Fruit fly (Drosophila melanogaster) whole organism, embryonic: ENCODE results near the gene ens.

Source experiments
- Atf-2 ChIP-seq: fragments of 200-800 bp; sonication (Bioruptor generic); optimal IDR thresholded peaks from 2 replicates; lab custom pipeline; 2016; ENCODE audit warnings: missing biosample characterization, missing genetic modification characterization
- C15 ChIP-seq: fragments of 200-800 bp; sonication (Bioruptor generic); IDR thresholded peaks from 3 replicates; pipeline ENCODE4 v1.3.6; 2022; ENCODE audit warnings: missing biosample characterization, missing genetic modification characterization
- CG10366 ChIP-seq: fragments of 200-800 bp; sonication (Bioruptor generic); IDR thresholded peaks from 2 replicates; pipeline ENCODE4 v1.3.6; 2022; ENCODE audit warnings: missing biosample characterization, missing genetic modification characterization
- CG10959 ChIP-seq: fragments of 200-800 bp; sonication (Bioruptor generic); IDR thresholded peaks from 2 replicates; pipeline ENCODE4 v1.3.6; 2022; ENCODE audit warnings: missing biosample characterization, missing genetic modification characterization
- CG11696 ChIP-seq: fragments of 200-800 bp; sonication (Bioruptor generic); IDR thresholded peaks from 2 replicates; pipeline ENCODE4 v1.3.6; 2022; ENCODE audit warnings: missing biosample characterization, missing genetic modification characterization
- CG30020 ChIP-seq: fragments of 200-800 bp; optimal IDR thresholded peaks from 2 replicates; lab custom pipeline; 2019; ENCODE audit warnings: missing biosample characterization, mild to moderate bottlenecking, missing genetic modification characterization, moderate library complexity
- CG32767 ChIP-seq: fragments of 200-800 bp; sonication (Bioruptor generic); IDR thresholded peaks from 2 replicates; pipeline ENCODE4 v1.3.6; 2022; ENCODE audit warnings: missing biosample characterization, missing genetic modification characterization
- CG3407 ChIP-seq: fragments of 200-800 bp; sonication (Bioruptor generic); optimal IDR thresholded peaks from 2 replicates; lab custom pipeline; 2018; ENCODE audit warnings: missing biosample characterization, mild to moderate bottlenecking, missing genetic modification characterization
- CG42726 ChIP-seq: fragments of 200-800 bp; sonication (Bioruptor generic); IDR thresholded peaks from 2 replicates; pipeline ENCODE4 v1.3.6; 2022; ENCODE audit warnings: missing biosample characterization, missing genetic modification characterization; ENCODE audit not compliant: partially characterized antibody
- CG4820 ChIP-seq: fragments of 200-800 bp; sonication (Bioruptor generic); optimal IDR thresholded peaks from 3 replicates; lab custom pipeline; 2016; ENCODE audit warnings: missing biosample characterization, missing genetic modification characterization
- CG5953 ChIP-seq: fragments of 200-800 bp; sonication (Bioruptor generic); IDR thresholded peaks from 2 replicates; pipeline ENCODE4 v1.3.6; 2022; ENCODE audit warnings: missing biosample characterization, missing genetic modification characterization
- CG6254 ChIP-seq: fragments of 200-800 bp; sonication (Bioruptor generic); optimal IDR thresholded peaks from 3 replicates; lab custom pipeline; 2017; ENCODE audit warnings: mild to moderate bottlenecking, missing biosample characterization, missing genetic modification reagents, missing genetic modification characterization
- CG6813 ChIP-seq: fragments of 200-800 bp; sonication (Bioruptor generic); optimal IDR thresholded peaks from 2 replicates; lab custom pipeline; 2017; ENCODE audit warnings: missing biosample characterization, missing genetic modification characterization, mild to moderate bottlenecking, moderate library complexity, missing genetic modification reagents
- CG8359 ChIP-seq: fragments of 200-800 bp; sonication (Bioruptor generic); optimal IDR thresholded peaks from 2 replicates; lab custom pipeline; 2017; ENCODE audit warnings: missing biosample characterization, mild to moderate bottlenecking, missing genetic modification characterization, borderline replicate concordance
- CG8478 ChIP-seq: fragments of >200 bp; optimal IDR thresholded peaks from 2 replicates; lab custom pipeline; 2018
- Camta ChIP-seq: fragments of 200-800 bp; sonication (Bioruptor generic); optimal IDR thresholded peaks from 2 replicates; lab custom pipeline; 2016; ENCODE audit warnings: missing biosample characterization, missing genetic modification characterization
- Dek ChIP-seq: fragments of 200-800 bp; sonication (Bioruptor generic); optimal IDR thresholded peaks from 3 replicates; lab custom pipeline; 2019; ENCODE audit warnings: missing biosample characterization, mild to moderate bottlenecking, missing genetic modification characterization, moderate library complexity
- Dll ChIP-seq: fragments of 200-800 bp; sonication (Bioruptor generic); IDR thresholded peaks from 4 replicates; pipeline ENCODE4 v1.3.6; 2022; ENCODE audit warnings: missing biosample characterization, missing genetic modification characterization; ENCODE audit not compliant: partially characterized antibody
- Eip74EF ChIP-seq, 2 experiments: fragments of 200-800 bp in 1 of 2; fragments of >200 bp in 1 of 2; sonication (Bioruptor generic) in 1 of 2; optimal IDR thresholded peaks; 2 replicates each; lab custom pipeline; 2017 to 2019; ENCODE audit warnings: missing biosample characterization in 2 of 2, missing genetic modification characterization in 2 of 2, mild to moderate bottlenecking in 1 of 2, moderate library complexity in 1 of 2
- Fer3 ChIP-seq: fragments of 200-800 bp; sonication (Bioruptor generic); optimal IDR thresholded peaks from 2 replicates; lab custom pipeline; 2018; ENCODE audit warnings: missing biosample characterization, mild to moderate bottlenecking, missing genetic modification characterization, moderate library complexity
- H2.0 ChIP-seq: fragments of 200-800 bp; sonication (Bioruptor generic); IDR thresholded peaks from 2 replicates; pipeline ENCODE4 v1.3.6; 2022; ENCODE audit warnings: missing biosample characterization, missing genetic modification characterization
- HHEX ChIP-seq: fragments of 200-800 bp; sonication (Bioruptor generic); optimal IDR thresholded peaks from 3 replicates; lab custom pipeline; 2017; ENCODE audit warnings: missing biosample characterization, mild to moderate bottlenecking, missing genetic modification characterization, missing genetic modification reagents
- Hr3 ChIP-seq: fragments of 200-800 bp; sonication (Bioruptor generic); optimal IDR thresholded peaks from 3 replicates; lab custom pipeline; 2016; ENCODE audit warnings: missing biosample characterization, missing genetic modification characterization
- Hr39 ChIP-seq: fragments of >200 bp; optimal IDR thresholded peaks from 2 replicates; lab custom pipeline; 2017
- Lim3 ChIP-seq: fragments of 200-800 bp; sonication (Bioruptor generic); IDR thresholded peaks from 2 replicates; pipeline ENCODE4 v1.3.6; 2022; ENCODE audit warnings: missing biosample characterization, missing genetic modification characterization
- MESR4 ChIP-seq: fragments of 200-800 bp; sonication (Bioruptor generic); optimal IDR thresholded peaks from 2 replicates; lab custom pipeline; 2018; ENCODE audit warnings: missing biosample characterization, mild to moderate bottlenecking, missing genetic modification characterization, moderate library complexity
- Med ChIP-seq: fragments of 200-800 bp; sonication (Bioruptor generic); peaks from one replicate; lab custom pipeline; 2016; ENCODE audit warnings: missing biosample characterization, missing genetic modification characterization, mild to moderate bottlenecking, inconsistent platforms, moderate library complexity
- Ravus ChIP-seq: fragments of 200-800 bp; sonication (Bioruptor generic); IDR thresholded peaks from 2 replicates; pipeline ENCODE4 v1.3.6; 2022; ENCODE audit warnings: missing biosample characterization, missing genetic modification characterization
- aop ChIP-seq: fragments of 200-800 bp; sonication (Bioruptor generic); IDR thresholded peaks from 2 replicates; pipeline ENCODE4 v1.3.6; 2022; ENCODE audit warnings: missing biosample characterization, missing genetic modification characterization
- btn ChIP-seq: fragments of 200-800 bp; sonication (Bioruptor generic); optimal IDR thresholded peaks from 2 replicates; lab custom pipeline; 2016; ENCODE audit warnings: missing biosample characterization, missing genetic modification characterization
- corto ChIP-seq: fragments of 200-800 bp; sonication (Bioruptor generic); optimal IDR thresholded peaks from 2 replicates; lab custom pipeline; 2016; ENCODE audit warnings: missing biosample characterization, mild to moderate bottlenecking, missing genetic modification characterization, moderate library complexity
- cwo ChIP-seq: fragments of 200-800 bp; sonication (Bioruptor generic); optimal IDR thresholded peaks from 3 replicates; lab custom pipeline; 2017; ENCODE audit warnings: missing biosample characterization, missing genetic modification characterization, mild to moderate bottlenecking, moderate library complexity, missing genetic modification reagents
- dmrt11E ChIP-seq: fragments of 200-800 bp; sonication (Bioruptor generic); optimal IDR thresholded peaks from 3 replicates; lab custom pipeline; 2018; ENCODE audit warnings: missing biosample characterization, mild to moderate bottlenecking, missing genetic modification characterization, moderate library complexity
- dmrt99B ChIP-seq: fragments of 200-800 bp; sonication (Bioruptor generic); optimal IDR thresholded peaks from 2 replicates; lab custom pipeline; 2018; ENCODE audit warnings: missing biosample characterization, mild to moderate bottlenecking, missing genetic modification characterization, moderate library complexity
- eve ChIP-seq, 2 experiments: fragments of >200 bp; optimal IDR thresholded peaks; 2 replicates each; lab custom pipeline; 2017; ENCODE audit warnings: missing biosample characterization in 2 of 2, missing genetic modification characterization in 2 of 2
- fu2 ChIP-seq: fragments of 200-800 bp; sonication (Bioruptor generic); optimal IDR thresholded peaks from 2 replicates; lab custom pipeline; 2016; ENCODE audit warnings: missing biosample characterization, missing genetic modification characterization
- gcm ChIP-seq: fragments of 200-800 bp; sonication (Bioruptor generic); optimal IDR thresholded peaks from 2 replicates; lab custom pipeline; 2019; ENCODE audit warnings: missing biosample characterization, mild to moderate bottlenecking, missing genetic modification characterization, moderate library complexity
- hkb ChIP-seq, 2 experiments: fragments of 200-800 bp in 1 of 2; fragments of >200 bp in 1 of 2; sonication (Bioruptor generic) in 1 of 2; IDR thresholded peaks in 1 of 2; optimal IDR thresholded peaks in 1 of 2; 2 replicates each; pipeline versions ENCODE4 v1.3.6 to Lab custom; 2017 to 2022; ENCODE audit warnings: missing biosample characterization in 1 of 2, missing genetic modification characterization in 1 of 2
- jing ChIP-seq: fragments of 200-800 bp; sonication (Bioruptor generic); optimal IDR thresholded peaks from 2 replicates; lab custom pipeline; 2018; ENCODE audit warnings: missing biosample characterization, mild to moderate bottlenecking, missing genetic modification characterization
- kah ChIP-seq: fragments of 200-800 bp; sonication (Bioruptor generic); optimal IDR thresholded peaks from 2 replicates; lab custom pipeline; 2018; ENCODE audit warnings: missing biosample characterization, mild to moderate bottlenecking, missing genetic modification characterization
- kni ChIP-seq: fragments of 200-800 bp; sonication (Bioruptor generic); optimal IDR thresholded peaks from 3 replicates; lab custom pipeline; 2017; ENCODE audit warnings: mild to moderate bottlenecking, missing biosample characterization, missing genetic modification reagents, missing genetic modification characterization
- lmd ChIP-seq: fragments of 200-800 bp; sonication (Bioruptor generic); IDR thresholded peaks from 2 replicates; pipeline ENCODE4 v1.3.6; 2022; ENCODE audit warnings: missing biosample characterization, missing genetic modification characterization
- lov ChIP-seq, 2 experiments: fragments of 200-800 bp in 1 of 2; fragments of >200 bp in 1 of 2; sonication (Bioruptor generic) in 1 of 2; IDR thresholded peaks in 1 of 2; optimal IDR thresholded peaks in 1 of 2; 2 replicates in 1 of 2; 3 replicates in 1 of 2; pipeline versions ENCODE4 v1.3.6 to Lab custom; 2017 to 2022; ENCODE audit warnings: missing biosample characterization in 1 of 2, missing genetic modification characterization in 1 of 2
- odd ChIP-seq: fragments of 200-800 bp; sonication (Bioruptor generic); optimal IDR thresholded peaks from 2 replicates; lab custom pipeline; 2017; ENCODE audit warnings: missing biosample characterization, mild to moderate bottlenecking, missing genetic modification characterization
- so ChIP-seq: fragments of 200-800 bp; sonication (Bioruptor generic); IDR thresholded peaks from 3 replicates; pipeline ENCODE4 v1.3.6; 2022; ENCODE audit warnings: missing biosample characterization, missing genetic modification characterization
- stwl ChIP-seq: fragments of 200-800 bp; sonication (Bioruptor generic); optimal IDR thresholded peaks from 3 replicates; lab custom pipeline; 2018; ENCODE audit warnings: missing biosample characterization, mild to moderate bottlenecking, missing genetic modification characterization, moderate library complexity
- tna ChIP-seq: fragments of 200-800 bp; sonication (Bioruptor generic); IDR thresholded peaks from 2 replicates; pipeline ENCODE4 v1.3.6; 2022; ENCODE audit warnings: missing biosample characterization, missing genetic modification characterization; ENCODE audit not compliant: partially characterized antibody
- usp ChIP-seq: fragments of >200 bp; optimal IDR thresholded peaks from 2 replicates; lab custom pipeline; 2017; ENCODE audit warnings: missing biosample characterization, missing genetic modification characterization
- z ChIP-seq: fragments of 200-800 bp; sonication (Bioruptor generic); IDR thresholded peaks from 3 replicates; pipeline ENCODE4 v1.3.6; 2022; ENCODE audit warnings: missing biosample characterization, missing genetic modification characterization

Gene ens

DNA sequence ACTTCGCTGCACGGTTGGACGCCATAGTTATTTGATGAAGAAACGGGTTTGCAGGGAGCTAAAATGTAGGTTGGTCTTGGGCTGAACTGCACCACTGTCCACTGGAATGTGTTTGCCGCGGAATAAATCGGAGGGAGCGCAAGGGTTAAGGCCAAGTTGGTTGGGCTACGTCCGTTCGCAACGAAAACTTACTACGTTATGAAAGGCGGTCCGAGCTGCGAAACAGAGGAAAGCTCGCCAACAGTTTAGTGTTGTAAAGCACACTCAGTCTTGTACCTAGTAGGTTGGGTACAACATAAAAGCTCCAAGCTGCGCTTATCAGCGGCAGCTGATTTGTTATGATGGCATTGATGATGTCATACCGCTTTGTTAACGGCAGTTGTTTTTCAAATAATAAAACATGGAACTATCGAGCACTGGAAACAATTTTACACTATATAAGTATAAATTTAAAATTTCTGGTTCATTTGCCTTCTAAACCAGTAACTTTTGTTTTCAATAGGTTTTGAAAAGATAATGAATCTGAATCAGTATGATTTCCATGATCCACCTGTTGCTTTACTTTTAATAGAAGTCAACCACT lies 12.1 kb downstream of the ens start, which contains the start of gene Chd64 (continued):
- peak; percentile 42; the same call in 1 of the 2 replicates for TF ChIP-seq tna (GFP tag; lab: Robert Waterston, UW)
- TF ChIP-seq Fer3 (tag; lab: Kevin White, UChicago) = peak; percentile 40
- TF ChIP-seq stwl (tag; lab: Kevin White, UChicago) = peak; percentile 74
- TF ChIP-seq H2.0 = no peak
- no peak for TF ChIP-seq z
- no peak for TF ChIP-seq Lim3 (GFP tag; lab: Robert Waterston, UW)
- no peak for TF ChIP-seq hkb (optimal IDR thresholded peaks at IDR 0.05; lab: Kevin White, UChicago)
- peak; percentile 50; the same call in 1 of the 2 replicates for TF ChIP-seq hkb (GFP tag; IDR thresholded peaks at IDR 0.05; lab: Robert Waterston, UW)
- TF ChIP-seq CG42726 (GFP tag; lab: Robert Waterston, UW) = 0 out of 2 replicates have a peak, but pooled peaks have one; percentile 52
- TF ChIP-seq corto = peak; percentile 74
- TF ChIP-seq HHEX (GFP tag; lab: Kevin White, UChicago) = peak; percentile 50
- no peak for TF ChIP-seq CG5953
- peak in 1 of 2 experiments; percentile 52 for TF ChIP-seq Eip74EF (GFP tag; optimal IDR thresholded peaks at IDR 0.05; lab: Kevin White, UChicago)
- no peak for TF ChIP-seq Ravus (GFP tag; lab: Robert Waterston, UW)
- peak; percentile 33; the same call in 1 of the 2 replicates for TF ChIP-seq CG10959
- TF ChIP-seq Hr39 (lab: Kevin White, UChicago) = no peak
- no peak for TF ChIP-seq CG8478 (lab: Kevin White, UChicago)
- TF ChIP-seq so (GFP tag; lab: Robert Waterston, UW) = peak; percentile 15; the same call in 1 of the 3 replicates
- TF ChIP-seq CG4820 (GFP tag; lab: Kevin White, UChicago) = no peak
- TF ChIP-seq dmrt99B (tag; lab: Kevin White, UChicago) = no peak
- TF ChIP-seq CG10366 (GFP tag; lab: Robert Waterston, UW) = no peak
- peak; percentile 30 for TF ChIP-seq Dek
- no peak for TF ChIP-seq dmrt11E
- no peak for TF ChIP-seq C15 (GFP tag; lab: Robert Waterston, UW)
- TF ChIP-seq CG3407 (GFP tag; lab: Kevin White, UChicago) = no peak
- TF ChIP-seq lov (optimal IDR thresholded peaks at IDR 0.05; lab: Kevin White, UChicago) = no peak
- TF ChIP-seq lov (GFP tag; IDR thresholded peaks at IDR 0.05; lab: Robert Waterston, UW) = no peak
- TF ChIP-seq kni = peak; percentile 29
- TF ChIP-seq MESR4 = peak; percentile 10
- no peak for TF ChIP-seq aop
- no peak for TF ChIP-seq fu2 (GFP tag; lab: Kevin White, UChicago)
- TF ChIP-seq eve (GFP tag; optimal IDR thresholded peaks at IDR 0.05; lab: Kevin White, UChicago) = peak in 1 of 2 experiments; percentile 86
- TF ChIP-seq usp (GFP tag; lab: Kevin White, UChicago) = no peak
- peak; percentile 1 for TF ChIP-seq CG6254 (GFP tag; lab: Kevin White, UChicago)
- TF ChIP-seq cwo (GFP tag; lab: Kevin White, UChicago) = peak; percentile 65
- no peak for TF ChIP-seq CG11696 (GFP tag; lab: Robert Waterston, UW)
- no peak for TF ChIP-seq gcm (GFP tag; lab: Kevin White, UChicago)
- TF ChIP-seq odd (GFP tag; lab: Kevin White, UChicago) = no peak
- TF ChIP-seq CG32767 (GFP tag; lab: Robert Waterston, UW) = no peak
- TF ChIP-seq Dll (GFP tag; lab: Robert Waterston, UW) = no peak
- TF ChIP-seq CG6813 (GFP tag; lab: Kevin White, UChicago) = peak; percentile 67
- peak; percentile 12 for TF ChIP-seq Hr3 (GFP tag; lab: Kevin White, UChicago)
- peak; percentile 3 for TF ChIP-seq kah
- no peak for TF ChIP-seq jing (GFP tag; lab: Kevin White, UChicago)
- TF ChIP-seq Med (GFP tag; lab: Kevin White, UChicago) = peak; percentile 94
- no peak for TF ChIP-seq CG8359 (GFP tag; lab: Kevin White, UChicago)
- no peak for TF ChIP-seq Camta (GFP tag; lab: Kevin White, UChicago)
- TF ChIP-seq Atf-2 (GFP tag; lab: Kevin White, UChicago) = no peak
- TF ChIP-seq lmd (GFP tag; lab: Robert Waterston, UW) = no peak
- TF ChIP-seq CG30020 (tag; lab: Kevin White, UChicago) = no peak
- TF ChIP-seq btn = no peak
